Worm (Caenorhabditis elegans) whole organism, midembryonic: ENCODE measurements around the gene F20C5.11.
A peak's percentile ranks its signal among the peaks of the same experiment; 100 is the strongest.

Experiments used
- T22C8.4 ChIP-seq: fragments of 200-800 bp; sonication (Bioruptor generic); IDR thresholded peaks from 2 replicates; pipeline ENCODE4 v1.3.6; 2022; ENCODE audit warnings: missing genetic modification characterization, missing compliant biosample characterization
- cog-1 ChIP-seq: sonication (generic microtip); optimal IDR thresholded peaks from 2 replicates; lab custom pipeline; 2016; ENCODE audit warnings: missing genetic modification characterization, missing compliant biosample characterization
- flt-1 ChIP-seq: fragments of 200-800 bp; sonication (Bioruptor generic); IDR thresholded peaks from 2 replicates; pipeline ENCODE4 v1.3.6; 2022; ENCODE audit warnings: missing genetic modification characterization, missing compliant biosample characterization
- klf-2 ChIP-seq: fragments of 200-800 bp; sonication (Bioruptor generic); conservative IDR thresholded peaks from 2 replicates; pipeline ENCODE4 v1.3.6; 2022; ENCODE audit warnings: missing genetic modification reagents, missing genetic modification characterization, missing compliant biosample characterization
- med-1 ChIP-seq: sonication (generic microtip); optimal IDR thresholded peaks from 2 replicates; lab custom pipeline; 2017; ENCODE audit warnings: missing genetic modification characterization, mild to moderate bottlenecking, missing compliant biosample characterization, antibody characterized with exemption, missing genetic modification reagents; ENCODE audit not compliant: insufficient read depth
- ref-1 ChIP-seq: fragments of 200-800 bp; sonication (Bioruptor generic); conservative IDR thresholded peaks from 2 replicates; pipeline ENCODE4 v1.3.6; 2022; ENCODE audit warnings: missing genetic modification reagents, missing genetic modification characterization, missing compliant biosample characterization
- tab-1 ChIP-seq: fragments of 200-800 bp; sonication (Bioruptor generic); IDR thresholded peaks from 2 replicates; pipeline ENCODE4 v1.3.6; 2022; ENCODE audit warnings: missing genetic modification characterization, missing compliant biosample characterization
- ztf-23 ChIP-seq: fragments of 200-800 bp; sonication (Bioruptor generic); IDR thresholded peaks from 2 replicates; pipeline ENCODE4 v1.3.6; 2022; ENCODE audit warnings: missing genetic modification reagents, missing genetic modification characterization, missing compliant biosample characterization
- ztf-29 ChIP-seq: fragments of 200-800 bp; sonication (Bioruptor generic); IDR thresholded peaks from 2 replicates; pipeline ENCODE4 v1.3.6; 2022; ENCODE audit warnings: missing genetic modification reagents, missing genetic modification characterization, missing compliant biosample characterization

The F20C5.11 gene

DNA sequence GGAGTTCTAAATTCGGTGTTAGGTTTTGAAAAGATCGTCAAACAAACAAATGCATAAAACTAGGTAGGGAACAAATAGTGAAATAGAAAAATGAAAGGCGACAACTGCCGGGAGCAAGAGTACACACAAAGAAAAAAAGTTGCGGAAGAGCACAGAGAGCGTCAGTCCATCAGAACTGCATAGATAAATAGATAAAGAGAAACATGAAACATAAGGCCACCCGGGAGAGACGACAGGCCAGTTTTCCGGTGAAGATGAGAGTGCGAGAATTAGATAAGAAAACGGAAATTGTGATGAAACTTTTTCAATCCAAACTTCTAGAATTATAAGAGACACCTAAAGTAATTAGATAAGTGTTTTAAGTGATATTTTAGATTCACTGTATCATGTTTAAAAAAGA is 4.1 kb downstream of the F20C5.11 start:
- TF ChIP-seq ztf-23 (no peak), T22C8.4 (GFP tag; lab: Robert Waterston, UW) (no peak), ref-1 (GFP tag; lab: Robert Waterston, UW) (no peak), ztf-29 (GFP tag; lab: Robert Waterston, UW) (no peak)

DNA sequence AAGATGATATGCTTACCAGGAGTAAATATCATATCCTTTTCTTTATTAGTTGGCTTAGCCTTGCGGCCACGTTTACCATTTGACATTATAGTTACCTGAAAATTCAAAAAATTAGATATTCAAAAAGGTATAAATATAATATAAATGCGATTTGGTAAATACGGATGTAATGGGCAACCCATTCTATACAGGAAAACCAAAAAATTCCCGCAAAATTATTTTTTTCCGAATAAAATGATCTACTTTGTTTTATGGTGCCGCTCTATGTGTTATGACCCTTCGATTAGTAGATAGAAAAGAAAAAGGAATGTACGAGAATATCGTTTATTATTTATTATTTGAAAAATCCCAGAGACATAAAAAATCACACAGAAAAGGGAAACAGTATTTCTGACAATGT is 7.1 kb downstream of the F20C5.11 start, which contains the start of gene elli-1:
Gene elli-1 (minus strand): TSS at position 101 of the 400 bp plus-strand sequence.
- TF ChIP-seq tab-1 (GFP tag; lab: Robert Waterston, UW) (no peak), ref-1 (GFP tag; lab: Robert Waterston, UW) (no peak), med-1 (GFP tag; lab: Kevin White, UChicago) (no peak), klf-2 (GFP tag; lab: Robert Waterston, UW) (no peak), ztf-23 (no peak), cog-1 (no peak), T22C8.4 (GFP tag; lab: Robert Waterston, UW) (no peak), ztf-29 (GFP tag; lab: Robert Waterston, UW) (no peak), flt-1 (no peak)

DNA sequence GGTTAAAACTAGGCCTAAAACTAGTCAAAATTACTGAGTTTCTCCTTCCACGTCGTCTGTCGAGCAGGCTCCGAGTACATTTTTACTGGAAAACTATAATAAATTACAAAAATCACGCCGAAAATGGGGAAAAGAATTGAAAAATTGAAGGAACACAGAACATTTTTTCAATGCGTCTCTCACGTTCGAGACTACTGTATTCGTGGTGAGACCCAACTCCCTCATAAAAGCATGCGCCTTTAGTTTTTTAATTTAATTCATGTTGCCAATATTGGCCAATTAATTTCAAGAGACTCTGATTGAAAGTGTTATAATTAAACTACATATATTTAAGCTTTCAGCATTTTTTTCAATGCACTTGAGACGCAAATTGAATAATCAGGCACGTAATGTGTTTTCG is 7.7 kb downstream of the F20C5.11 start:
- TF ChIP-seq ref-1 (GFP tag; lab: Robert Waterston, UW) (no peak), klf-2 (GFP tag; lab: Robert Waterston, UW) (no peak), tab-1 (GFP tag; lab: Robert Waterston, UW) (no peak), flt-1 (no peak), cog-1 (no peak), ztf-29 (GFP tag; lab: Robert Waterston, UW) (no peak), ztf-23 (no peak), T22C8.4 (GFP tag; lab: Robert Waterston, UW) (no peak), med-1 (GFP tag; lab: Kevin White, UChicago) (no peak)

ce11 chrIV:8752492-8752891 is 9.3 kb downstream of the F20C5.11 start:
- TF ChIP-seq ztf-29 (GFP tag; lab: Robert Waterston, UW) (no peak), med-1 (GFP tag; lab: Kevin White, UChicago) (no peak), ztf-23 (no peak), tab-1 (GFP tag; lab: Robert Waterston, UW) (no peak), T22C8.4 (GFP tag; lab: Robert Waterston, UW) (no peak), flt-1 (no peak), ref-1 (GFP tag; lab: Robert Waterston, UW) (no peak), cog-1 (no peak), klf-2 (GFP tag; lab: Robert Waterston, UW) (no peak)

ce11 chrIV:8748967-8749366 is 12.8 kb downstream of the F20C5.11 start:
- TF ChIP-seq klf-2 (GFP tag; lab: Robert Waterston, UW) (no peak), ztf-29 (GFP tag; lab: Robert Waterston, UW) (no peak)

- TF ChIP-seq klf-2 (GFP tag; lab: Robert Waterston, UW) (no peak), flt-1 (no peak), ztf-23 (no peak), tab-1 (GFP tag; lab: Robert Waterston, UW) (no peak), ztf-29 (GFP tag; lab: Robert Waterston, UW) (no peak), ref-1 (GFP tag; lab: Robert Waterston, UW) (no peak), T22C8.4 (GFP tag; lab: Robert Waterston, UW) (no peak), med-1 (GFP tag; lab: Kevin White, UChicago) (no peak), cog-1 (no peak)
Observed at ce11 chrIV:8745591-8746302, 16.0 kb downstream of the F20C5.11 start, which contains the start of the genes F20C5.7 and parg-1. F20C5.7 (minus strand) TSS chrIV:8745691. parg-1 (plus strand) TSS chrIV:8746252.

ce11 chrIV:8743654-8744332 is 18.0 kb downstream of the F20C5.11 start, which contains the start of gene F21D5.7:
F21D5.7 (minus strand) TSS chrIV:8743704.
- TF ChIP-seq T22C8.4 (GFP tag; lab: Robert Waterston, UW) (0 out of 2 replicates have a peak, but pooled peaks have one; percentile 34), klf-2 (GFP tag; lab: Robert Waterston, UW) (no peak), cog-1 (no peak), med-1 (GFP tag; lab: Kevin White, UChicago) (no peak), ztf-23 (no peak), ref-1 (GFP tag; lab: Robert Waterston, UW) (no peak)

DNA sequence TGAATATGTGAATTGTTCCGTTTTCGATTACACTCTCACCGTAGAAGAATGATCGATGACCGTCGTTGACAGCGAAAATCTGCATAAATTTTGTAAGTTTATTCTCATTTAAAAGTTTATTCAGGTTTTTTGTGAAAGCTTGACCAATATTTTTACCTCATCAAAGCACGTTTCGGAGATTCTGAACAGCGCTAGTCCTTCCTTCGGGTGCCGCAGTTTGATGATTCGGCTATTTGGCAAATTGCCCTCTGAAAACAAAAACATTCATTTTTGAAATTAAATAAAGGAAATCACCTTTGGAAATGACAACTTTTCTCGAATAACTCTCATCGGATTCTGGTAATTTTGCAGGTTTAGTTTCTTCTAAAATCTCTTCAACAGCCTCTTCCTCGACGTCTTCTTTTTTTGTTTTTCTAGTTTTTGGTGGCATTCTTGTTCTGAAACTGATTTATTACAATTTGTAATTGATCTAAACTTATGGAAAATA is 20.8 kb downstream of the F20C5.11 start, which contains the start of gene F21D5.6:
Gene F21D5.6 (minus strand): TSS at position 437 of the 487 bp plus-strand sequence.
- TF ChIP-seq cog-1 (no peak), flt-1 (0 out of 2 replicates have a peak, but pooled peaks have one; percentile 33)

- TF ChIP-seq T22C8.4 (GFP tag; lab: Robert Waterston, UW) (no peak), ztf-29 (GFP tag; lab: Robert Waterston, UW) (no peak), ref-1 (GFP tag; lab: Robert Waterston, UW) (no peak), med-1 (GFP tag; lab: Kevin White, UChicago) (no peak), flt-1 (no peak), cog-1 (no peak)
Observed at ce11 chrIV:8739926-8740325, 21.9 kb downstream of the F20C5.11 start, which contains the start of gene mrps-33. mrps-33 (minus strand) TSS chrIV:8740026.

DNA sequence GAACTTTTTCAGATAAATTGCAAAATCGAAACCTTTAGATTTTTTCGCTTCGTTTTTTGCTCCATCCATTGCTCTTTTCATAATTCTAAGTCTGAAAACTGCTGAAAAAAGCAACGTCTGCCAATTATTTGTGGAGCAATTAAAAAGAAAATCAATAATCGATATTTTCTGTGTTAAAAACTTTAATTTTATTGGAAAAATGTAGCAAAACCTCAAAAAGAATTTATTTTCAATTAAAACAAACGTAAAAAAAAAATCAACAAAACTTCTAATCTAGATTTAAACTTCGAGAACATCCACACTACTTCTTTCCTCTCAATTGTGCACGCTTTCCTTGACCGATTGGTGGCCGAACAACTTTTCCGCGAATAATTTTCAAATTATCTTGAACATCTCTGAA is 22.5 kb downstream of the F20C5.11 start, which contains the start of gene F21D5.5:
Gene F21D5.5 (minus strand): TSS at position 101 of the 400 bp plus-strand sequence.
- TF ChIP-seq cog-1 (no peak), klf-2 (GFP tag; lab: Robert Waterston, UW) (no peak), T22C8.4 (GFP tag; lab: Robert Waterston, UW) (no peak), med-1 (GFP tag; lab: Kevin White, UChicago) (no peak), ztf-23 (no peak), tab-1 (GFP tag; lab: Robert Waterston, UW) (no peak), ztf-29 (GFP tag; lab: Robert Waterston, UW) (no peak), ref-1 (GFP tag; lab: Robert Waterston, UW) (no peak), flt-1 (no peak)
